Fruit fly (Drosophila melanogaster) whole organism, embryonic: Measurements from ENCODE around the gene RpS15Aa.
A peak's percentile ranks its signal among the peaks of the same experiment; 100 is the strongest.

Experiments used
- Awh ChIP-seq: fragments of 200-800 bp; sonication (Bioruptor generic); IDR thresholded peaks from 2 replicates; pipeline ENCODE4, ENCODE4 v1.3.6; 2022; ENCODE audit warnings: missing biosample characterization, missing genetic modification characterization
- CG1024 ChIP-seq: fragments of 200-800 bp; sonication (Bioruptor generic); IDR thresholded peaks from 2 replicates; pipeline ENCODE4 v1.3.6; 2022; ENCODE audit warnings: missing biosample characterization, missing genetic modification characterization
- CG11695 ChIP-seq: fragments of 200-800 bp; sonication (Bioruptor generic); IDR thresholded peaks from 3 replicates; pipeline ENCODE4 v1.3.6; 2022; ENCODE audit warnings: missing biosample characterization, missing genetic modification characterization
- CG12155 ChIP-seq: fragments of 200-800 bp; sonication (Bioruptor generic); optimal IDR thresholded peaks from 3 replicates; lab custom pipeline; 2016; ENCODE audit warnings: missing biosample characterization, missing genetic modification characterization
- CG1233 ChIP-seq: fragments of 200-800 bp; sonication (Bioruptor generic); optimal IDR thresholded peaks from 4 replicates; lab custom pipeline; 2018; ENCODE audit warnings: missing biosample characterization, mild to moderate bottlenecking, missing genetic modification characterization
- CG13424 ChIP-seq: fragments of 200-800 bp; sonication (Bioruptor generic); optimal IDR thresholded peaks from 2 replicates; lab custom pipeline; 2019; ENCODE audit warnings: missing biosample characterization, mild to moderate bottlenecking, missing genetic modification characterization, moderate library complexity
- CG14050 ChIP-seq: fragments of 200-800 bp; sonication (Bioruptor generic); IDR thresholded peaks from 3 replicates; pipeline ENCODE4 v1.3.6; 2022; ENCODE audit warnings: missing biosample characterization, missing genetic modification characterization
- CG15479 ChIP-seq: fragments of 200-800 bp; sonication (Bioruptor generic); optimal IDR thresholded peaks from 3 replicates; lab custom pipeline; 2019; ENCODE audit warnings: missing biosample characterization, mild to moderate bottlenecking, missing genetic modification characterization, moderate library complexity
- CG15696 ChIP-seq: fragments of 200-800 bp; sonication (Bioruptor generic); optimal IDR thresholded peaks from 2 replicates; lab custom pipeline; 2019; ENCODE audit warnings: missing biosample characterization, mild to moderate bottlenecking, missing genetic modification characterization, moderate library complexity
- CG17328 ChIP-seq: fragments of 200-800 bp; sonication (Bioruptor generic); IDR thresholded peaks from 2 replicates; pipeline ENCODE4 v1.3.6; 2022; ENCODE audit warnings: missing biosample characterization, missing genetic modification characterization
- CG17361 ChIP-seq: fragments of 200-800 bp; sonication (Bioruptor generic); IDR thresholded peaks from 3 replicates; pipeline ENCODE4 v1.3.6; 2022; ENCODE audit warnings: missing biosample characterization, missing genetic modification characterization
- CG17568 ChIP-seq: fragments of 200-800 bp; sonication (Bioruptor generic); optimal IDR thresholded peaks from 2 replicates; lab custom pipeline; 2018; ENCODE audit warnings: missing biosample characterization, mild to moderate bottlenecking, missing genetic modification characterization, moderate library complexity
- CG2120 ChIP-seq: fragments of 200-800 bp; sonication (Bioruptor generic); optimal IDR thresholded peaks from 3 replicates; lab custom pipeline; 2016; ENCODE audit warnings: missing biosample characterization, missing genetic modification characterization
- CG30431 ChIP-seq: fragments of 200-800 bp; sonication (Bioruptor generic); optimal IDR thresholded peaks from 2 replicates; lab custom pipeline; 2017; ENCODE audit warnings: missing biosample characterization, missing genetic modification characterization
- CG31365 ChIP-seq: fragments of 200-800 bp; sonication (Bioruptor generic); optimal IDR thresholded peaks from 2 replicates; lab custom pipeline; 2018; ENCODE audit warnings: missing biosample characterization, mild to moderate bottlenecking, missing genetic modification characterization
- CG31388 ChIP-seq: fragments of 200-800 bp; sonication (Bioruptor generic); optimal IDR thresholded peaks from 2 replicates; lab custom pipeline; 2016; ENCODE audit warnings: missing biosample characterization, missing genetic modification characterization
- CG34224 ChIP-seq: fragments of 200-800 bp; sonication (Bioruptor generic); IDR thresholded peaks from 3 replicates; pipeline ENCODE4 v1.3.6; 2022; ENCODE audit warnings: missing biosample characterization, missing genetic modification characterization; ENCODE audit not compliant: partially characterized antibody
- CG3995 ChIP-seq: fragments of 200-800 bp; sonication (Bioruptor generic); optimal IDR thresholded peaks from 3 replicates; lab custom pipeline; 2016; ENCODE audit warnings: missing biosample characterization, missing genetic modification characterization
- CG4404 ChIP-seq: fragments of 200-800 bp; sonication (Bioruptor generic); IDR thresholded peaks from 2 replicates; pipeline ENCODE4 v1.3.6; 2022; ENCODE audit warnings: missing biosample characterization, missing genetic modification characterization
- CG8359 ChIP-seq: fragments of 200-800 bp; sonication (Bioruptor generic); optimal IDR thresholded peaks from 2 replicates; lab custom pipeline; 2017; ENCODE audit warnings: missing biosample characterization, mild to moderate bottlenecking, missing genetic modification characterization, borderline replicate concordance
- CG9817 ChIP-seq: fragments of 200-800 bp; sonication (Bioruptor generic); optimal IDR thresholded peaks from 2 replicates; lab custom pipeline; 2018; ENCODE audit warnings: missing biosample characterization, mild to moderate bottlenecking, missing genetic modification characterization, moderate library complexity
- D ChIP-seq, 2 experiments: fragments of 200-800 bp in 1 of 2; fragments of >200 bp in 1 of 2; sonication (Bioruptor generic) in 1 of 2; optimal IDR thresholded peaks; 2 replicates in 1 of 2; 3 replicates in 1 of 2; lab custom pipeline; 2017; ENCODE audit warnings: mild to moderate bottlenecking in 1 of 2, missing biosample characterization in 1 of 2, missing genetic modification characterization in 1 of 2, missing genetic modification reagents in 1 of 2
- Deaf1 ChIP-seq: fragments of 200-800 bp; optimal IDR thresholded peaks from 3 replicates; lab custom pipeline; 2019; ENCODE audit warnings: missing biosample characterization, mild to moderate bottlenecking, missing genetic modification characterization, moderate library complexity
- Dll ChIP-seq: fragments of 200-800 bp; sonication (Bioruptor generic); IDR thresholded peaks from 4 replicates; pipeline ENCODE4 v1.3.6; 2022; ENCODE audit warnings: missing biosample characterization, missing genetic modification characterization; ENCODE audit not compliant: partially characterized antibody
- E2f2 ChIP-seq: fragments of 200-800 bp; sonication (Bioruptor generic); IDR thresholded peaks from 2 replicates; pipeline ENCODE4 v1.3.6; 2022; ENCODE audit warnings: missing biosample characterization, missing genetic modification characterization
- Fer3 ChIP-seq: fragments of 200-800 bp; sonication (Bioruptor generic); optimal IDR thresholded peaks from 2 replicates; lab custom pipeline; 2018; ENCODE audit warnings: missing biosample characterization, mild to moderate bottlenecking, missing genetic modification characterization, moderate library complexity
- Ptx1 ChIP-seq: fragments of 200-800 bp; sonication (Bioruptor generic); IDR thresholded peaks from 2 replicates; pipeline ENCODE4 v1.3.6; 2022; ENCODE audit warnings: missing biosample characterization, missing genetic modification characterization
- aop ChIP-seq: fragments of 200-800 bp; sonication (Bioruptor generic); IDR thresholded peaks from 2 replicates; pipeline ENCODE4 v1.3.6; 2022; ENCODE audit warnings: missing biosample characterization, missing genetic modification characterization
- ap ChIP-seq: fragments of 200-800 bp; sonication (Bioruptor generic); IDR thresholded peaks from 2 replicates; pipeline ENCODE4 v1.3.6; 2022; ENCODE audit warnings: missing biosample characterization, missing genetic modification characterization
- bowl ChIP-seq: fragments of 200-800 bp; sonication (Bioruptor generic); IDR thresholded peaks from 2 replicates; pipeline ENCODE4 v1.3.6; 2022; ENCODE audit warnings: missing biosample characterization, missing genetic modification characterization
- chn ChIP-seq: fragments of 200-800 bp; sonication (Bioruptor generic); optimal IDR thresholded peaks from 2 replicates; lab custom pipeline; 2016; ENCODE audit warnings: missing biosample characterization, missing genetic modification characterization
- ci ChIP-seq: fragments of 200-800 bp; sonication (Bioruptor generic); IDR thresholded peaks from 3 replicates; pipeline ENCODE4 v1.3.6; 2022; ENCODE audit warnings: missing biosample characterization, missing genetic modification characterization
- croc ChIP-seq: fragments of 200-800 bp; sonication (Bioruptor generic); conservative IDR thresholded peaks from 3 replicates; pipeline ENCODE4 v1.3.6; 2022; ENCODE audit warnings: missing biosample characterization, missing genetic modification characterization
- da ChIP-seq: fragments of 200-800 bp; sonication (Bioruptor generic); optimal IDR thresholded peaks from 2 replicates; lab custom pipeline; 2016; ENCODE audit warnings: missing biosample characterization, missing genetic modification characterization
- dan ChIP-seq: fragments of 200-800 bp; sonication (Bioruptor generic); IDR thresholded peaks from 2 replicates; pipeline ENCODE4 v1.3.6; 2022; ENCODE audit warnings: missing biosample characterization, missing genetic modification characterization
- esg ChIP-seq: fragments of 200-800 bp; sonication (Bioruptor generic); conservative IDR thresholded peaks from 2 replicates; pipeline ENCODE4 v1.3.6; 2022; ENCODE audit warnings: missing biosample characterization, missing genetic modification characterization
- gcm ChIP-seq: fragments of 200-800 bp; sonication (Bioruptor generic); optimal IDR thresholded peaks from 2 replicates; lab custom pipeline; 2019; ENCODE audit warnings: missing biosample characterization, mild to moderate bottlenecking, missing genetic modification characterization, moderate library complexity
- grau ChIP-seq: fragments of 200-800 bp; optimal IDR thresholded peaks from 3 replicates; lab custom pipeline; 2019; ENCODE audit warnings: missing biosample characterization, mild to moderate bottlenecking, missing genetic modification characterization, moderate library complexity
- gsb ChIP-seq: fragments of 200-800 bp; sonication (Bioruptor generic); IDR thresholded peaks from 2 replicates; pipeline ENCODE4 v1.3.6; 2022; ENCODE audit warnings: missing biosample characterization, missing genetic modification characterization
- insv ChIP-seq, 2 experiments: fragments of 200-800 bp; sonication (Bioruptor generic); optimal IDR thresholded peaks; 3 replicates each; lab custom pipeline; 2016 to 2018; ENCODE audit warnings: missing biosample characterization in 2 of 2, missing genetic modification characterization in 2 of 2
- lab ChIP-seq: fragments of 200-800 bp; sonication (Bioruptor generic); optimal IDR thresholded peaks from 3 replicates; lab custom pipeline; 2017; ENCODE audit warnings: missing biosample characterization, missing genetic modification characterization, mild to moderate bottlenecking, moderate library complexity, missing genetic modification reagents
- lmd ChIP-seq: fragments of 200-800 bp; sonication (Bioruptor generic); IDR thresholded peaks from 2 replicates; pipeline ENCODE4 v1.3.6; 2022; ENCODE audit warnings: missing biosample characterization, missing genetic modification characterization
- oc ChIP-seq: fragments of 200-800 bp; sonication (Bioruptor generic); optimal IDR thresholded peaks from 2 replicates; lab custom pipeline; 2018; ENCODE audit warnings: missing biosample characterization, mild to moderate bottlenecking, missing genetic modification characterization, moderate library complexity
- sqz ChIP-seq: fragments of 200-800 bp; sonication (Bioruptor generic); optimal IDR thresholded peaks from 3 replicates; lab custom pipeline; 2018; ENCODE audit warnings: missing biosample characterization, mild to moderate bottlenecking, missing genetic modification characterization
- stc ChIP-seq: fragments of 200-800 bp; sonication (Bioruptor generic); IDR thresholded peaks from 2 replicates; pipeline ENCODE4 v1.3.6; 2022; ENCODE audit warnings: missing biosample characterization, missing genetic modification characterization
- tap ChIP-seq: fragments of 200-800 bp; optimal IDR thresholded peaks from 3 replicates; lab custom pipeline; 2019; ENCODE audit warnings: missing biosample characterization, mild to moderate bottlenecking, missing genetic modification characterization, moderate library complexity
- vnd ChIP-seq: fragments of 200-800 bp; sonication (Bioruptor generic); IDR thresholded peaks from 3 replicates; pipeline ENCODE4 v1.3.6; 2022; ENCODE audit warnings: missing biosample characterization, missing genetic modification characterization; ENCODE audit not compliant: partially characterized antibody
- vvl ChIP-seq: fragments of 200-800 bp; sonication (Bioruptor generic); IDR thresholded peaks from 2 replicates; pipeline ENCODE4 v1.3.6; 2022; ENCODE audit warnings: missing biosample characterization, missing genetic modification characterization
- z ChIP-seq: fragments of 200-800 bp; sonication (Bioruptor generic); IDR thresholded peaks from 3 replicates; pipeline ENCODE4 v1.3.6; 2022; ENCODE audit warnings: missing biosample characterization, missing genetic modification characterization
- zfh2 ChIP-seq: fragments of 200-800 bp; sonication (Bioruptor generic); optimal IDR thresholded peaks from 2 replicates; lab custom pipeline; 2016; ENCODE audit warnings: missing biosample characterization, missing genetic modification characterization

RpS15Aa gene

dm6 chrX:13368149-13368548 lies 30.6 kb upstream of the RpS15Aa start, which contains the start of gene dmrt11E (continued):
- TF ChIP-seq ap (GFP tag; lab: Robert Waterston, UW) (0 out of 2 replicates have a peak, but pooled peaks have one; percentile 29), oc (tag; lab: Kevin White, UChicago) (peak; percentile 62), CG13424 (tag; lab: Kevin White, UChicago) (peak; percentile 75), gsb (GFP tag; lab: Robert Waterston, UW) (no peak), CG2120 (GFP tag; lab: Kevin White, UChicago) (no peak), CG17361 (GFP tag; lab: Robert Waterston, UW) (peak; percentile 74), gcm (peak; percentile 59), z (GFP tag; lab: Robert Waterston, UW) (0 out of 3 replicates have a peak, but pooled peaks have one; percentile 16), insv (GFP tag; optimal IDR thresholded peaks at IDR 0.05; lab: Kevin White, UChicago) (no peak), dan (GFP tag; lab: Robert Waterston, UW) (no peak), ci (GFP tag; lab: Robert Waterston, UW) (peak; percentile 80), CG8359 (peak; percentile 36), CG31365 (tag; lab: Kevin White, UChicago) (no peak), vnd (GFP tag; lab: Robert Waterston, UW) (no peak), CG1024 (peak; percentile 54), aop (GFP tag; lab: Robert Waterston, UW) (no peak), CG12155 (GFP tag; lab: Kevin White, UChicago) (peak; percentile 9), da (no peak), CG3995 (GFP tag; lab: Kevin White, UChicago) (no peak), Ptx1 (peak; percentile 71), CG1233 (peak; percentile 37), E2f2 (GFP tag; lab: Robert Waterston, UW) (0 out of 2 replicates have a peak, but pooled peaks have one; percentile 16), CG9817 (tag; lab: Kevin White, UChicago) (peak; percentile 49), CG11695 (GFP tag; lab: Robert Waterston, UW) (peak; percentile 54; the same call in 2 of the 3 replicates), Fer3 (tag; lab: Kevin White, UChicago) (peak; percentile 36), CG30431 (GFP tag; lab: Kevin White, UChicago) (peak; percentile 2), CG17328 (GFP tag; lab: Robert Waterston, UW) (peak; percentile 69), chn (no peak), esg (GFP tag; lab: Robert Waterston, UW) (peak; percentile 45), CG34224 (GFP tag; lab: Robert Waterston, UW) (no peak), sqz (GFP tag; lab: Kevin White, UChicago) (no peak), grau (tag; lab: Kevin White, UChicago) (peak; percentile 97), stc (GFP tag; lab: Robert Waterston, UW) (peak; percentile 29; the same call in 1 of the 2 replicates), croc (GFP tag; lab: Robert Waterston, UW) (peak; percentile 72), tap (tag; lab: Kevin White, UChicago) (peak; percentile 45), lab (GFP tag; lab: Kevin White, UChicago) (no peak), Deaf1 (tag; lab: Kevin White, UChicago) (peak; percentile 56), D (optimal IDR thresholded peaks at IDR 0.05; lab: Kevin White, UChicago) (no peak), D (GFP tag; optimal IDR thresholded peaks at IDR 0.05; lab: Kevin White, UChicago) (peak; percentile 64), CG31388 (no peak), CG15479 (GFP tag; lab: Kevin White, UChicago) (no peak), CG4404 (GFP tag; lab: Robert Waterston, UW) (peak; percentile 62), zfh2 (GFP tag; lab: Kevin White, UChicago) (no peak), CG14050 (peak; percentile 48; the same call in 1 of the 3 replicates), vvl (GFP tag; lab: Robert Waterston, UW) (peak; percentile 88), CG17568 (GFP tag; lab: Kevin White, UChicago) (peak; percentile 3), lmd (peak; percentile 48), bowl (no peak), Awh (GFP tag; lab: Robert Waterston, UW) (0 out of 2 replicates have a peak, but pooled peaks have one; percentile 48), CG15696 (peak; percentile 89), Dll (GFP tag; lab: Robert Waterston, UW) (no peak)
